Worm (Caenorhabditis elegans) whole organism, L4/young adult: Measurements from ENCODE around the gene srh-5.

Source experiments
- W03F9.2 ChIP-seq: fragments of 150-350 bp; optimal IDR thresholded peaks from 2 replicates; lab custom pipeline; 2014; ENCODE audit warnings: missing biosample characterization, missing genetic modification characterization
- dao-5 ChIP-seq: sonication (generic microtip); optimal IDR thresholded peaks from 2 replicates; lab custom pipeline; 2016; ENCODE audit warnings: missing genotype, missing genetic modification characterization, moderate library complexity, missing compliant biosample characterization
- him-1 ChIP-seq: sonication (generic microtip); optimal IDR thresholded peaks from 2 replicates; lab custom pipeline; 2016; ENCODE audit warnings: missing genotype, missing genetic modification reagents, missing genetic modification characterization, missing compliant biosample characterization

The srh-5 gene

ce11 chrV:1734569-1734968, 49.1 kb downstream of the srh-5 start, which contains the start of gene str-160:
Gene str-160 (plus strand): TSS chrV:1734869.
- TF ChIP-seq W03F9.2 (tag; lab: Kevin White, UChicago): no peak
- TF ChIP-seq him-1 (tag; lab: Kevin White, UChicago): no peak
- TF ChIP-seq dao-5 (tag; lab: Kevin White, UChicago): no peak
